Fruit fly (Drosophila melanogaster) whole organism, prepupa: Measurements from ENCODE around the gene CG43407.
A peak's percentile ranks its signal among the peaks of the same experiment; 100 is the strongest.

Experiments used
- CG10631 ChIP-seq: fragments of 200-800 bp; sonication (Bioruptor generic); optimal IDR thresholded peaks from 2 replicates; lab custom pipeline; 2016; ENCODE audit warnings: missing biosample characterization, missing genetic modification characterization
- CG11294 ChIP-seq: fragments of 200-800 bp; sonication (Bioruptor generic); IDR thresholded peaks from 2 replicates; pipeline ENCODE4 v1.3.6; 2022; ENCODE audit warnings: missing biosample characterization, missing genetic modification characterization
- CG11902 ChIP-seq: fragments of 200-800 bp; sonication (Bioruptor generic); optimal IDR thresholded peaks from 3 replicates; lab custom pipeline; 2016; ENCODE audit warnings: missing biosample characterization, missing genetic modification characterization
- CG15336 ChIP-seq: fragments of 200-800 bp; sonication (Bioruptor generic); IDR thresholded peaks from 2 replicates; pipeline ENCODE4 v1.3.6; 2022; ENCODE audit warnings: missing biosample characterization, missing genetic modification characterization
- CG1621 ChIP-seq: fragments of 200-800 bp; sonication (Bioruptor generic); optimal IDR thresholded peaks from 3 replicates; lab custom pipeline; 2018; ENCODE audit warnings: missing biosample characterization, mild to moderate bottlenecking, missing genetic modification characterization
- CG16779 ChIP-seq: fragments of 200-800 bp; sonication (Bioruptor generic); optimal IDR thresholded peaks from 3 replicates; lab custom pipeline; 2017; ENCODE audit warnings: missing biosample characterization, mild to moderate bottlenecking, missing genetic modification characterization
- CG3032 ChIP-seq: fragments of 200-800 bp; optimal IDR thresholded peaks from 2 replicates; lab custom pipeline; 2019; ENCODE audit warnings: missing biosample characterization, mild to moderate bottlenecking, missing genetic modification characterization, moderate library complexity
- CG3919 ChIP-seq: fragments of 200-800 bp; sonication (Bioruptor generic); optimal IDR thresholded peaks from 3 replicates; lab custom pipeline; 2016; ENCODE audit warnings: missing biosample characterization, missing genetic modification characterization
- CG4318 ChIP-seq: fragments of 200-800 bp; sonication (Bioruptor generic); optimal IDR thresholded peaks from 3 replicates; lab custom pipeline; 2017; ENCODE audit warnings: missing biosample characterization, mild to moderate bottlenecking, missing genetic modification characterization
- CG6163 ChIP-seq: fragments of 200-800 bp; sonication (Bioruptor generic); IDR thresholded peaks from 3 replicates; pipeline ENCODE4 v1.3.6; 2022; ENCODE audit warnings: missing biosample characterization, missing genetic modification characterization
- CG6276 ChIP-seq: fragments of 200-800 bp; sonication (Bioruptor generic); optimal IDR thresholded peaks from 2 replicates; lab custom pipeline; 2017; ENCODE audit warnings: missing biosample characterization, mild to moderate bottlenecking, missing genetic modification characterization
- CG6792 ChIP-seq: fragments of 200-800 bp; sonication (Bioruptor generic); optimal IDR thresholded peaks from 3 replicates; lab custom pipeline; 2016; ENCODE audit warnings: missing biosample characterization, missing genetic modification characterization
- CG6808 ChIP-seq: fragments of 200-800 bp; sonication (Bioruptor generic); optimal IDR thresholded peaks from 3 replicates; lab custom pipeline; 2017; ENCODE audit warnings: missing biosample characterization, missing genetic modification characterization, mild to moderate bottlenecking, moderate library complexity, missing genetic modification reagents
- CG6854 ChIP-seq: fragments of 200-800 bp; sonication (Bioruptor generic); optimal IDR thresholded peaks from 2 replicates; lab custom pipeline; 2017; ENCODE audit warnings: missing biosample characterization, mild to moderate bottlenecking, missing genetic modification characterization
- CG8119 ChIP-seq: fragments of 200-800 bp; sonication (Bioruptor generic); IDR thresholded peaks from 3 replicates; pipeline ENCODE4 v1.3.6; 2022; ENCODE audit warnings: missing biosample characterization, missing genetic modification characterization
- CG8319 ChIP-seq: fragments of 200-800 bp; sonication (Bioruptor generic); optimal IDR thresholded peaks from 3 replicates; lab custom pipeline; 2016; ENCODE audit warnings: missing biosample characterization, missing genetic modification characterization
- CG8632 ChIP-seq: fragments of 200-800 bp; sonication (Bioruptor generic); optimal IDR thresholded peaks from 3 replicates; lab custom pipeline; 2016; ENCODE audit warnings: missing biosample characterization, missing genetic modification characterization
- CG9139 ChIP-seq: fragments of 200-800 bp; sonication (Bioruptor generic); optimal IDR thresholded peaks from 3 replicates; lab custom pipeline; 2017; ENCODE audit warnings: missing biosample characterization, mild to moderate bottlenecking, missing genetic modification characterization
- Eip75B ChIP-seq: fragments of 200-800 bp; sonication (Bioruptor generic); optimal IDR thresholded peaks from 3 replicates; lab custom pipeline; 2016; ENCODE audit warnings: missing biosample characterization, missing genetic modification characterization
- Eip78C ChIP-seq: fragments of 200-800 bp; sonication (Bioruptor generic); peaks from one replicate; lab custom pipeline; 2016; ENCODE audit warnings: missing biosample characterization, missing genetic modification characterization
- Ets96B ChIP-seq: fragments of 200-800 bp; optimal IDR thresholded peaks from 2 replicates; lab custom pipeline; 2019; ENCODE audit warnings: missing biosample characterization, mild to moderate bottlenecking, missing genetic modification characterization, moderate library complexity
- Gug ChIP-seq: fragments of 200-800 bp; sonication (Bioruptor generic); IDR thresholded peaks from 2 replicates; pipeline ENCODE4 v1.3.6; 2022; ENCODE audit warnings: missing biosample characterization, missing genetic modification characterization
- Hr38 ChIP-seq: sonication (Bioruptor generic); optimal IDR thresholded peaks from 2 replicates; lab custom pipeline; 2016; ENCODE audit warnings: missing biosample characterization, missing genetic modification characterization
- Hr39 ChIP-seq: fragments of 200-800 bp; sonication (Bioruptor generic); optimal IDR thresholded peaks from 2 replicates; lab custom pipeline; 2016; ENCODE audit warnings: missing biosample characterization, missing genetic modification characterization
- Lpt ChIP-seq: fragments of 200-800 bp; sonication (Bioruptor generic); optimal IDR thresholded peaks from 3 replicates; lab custom pipeline; 2016; ENCODE audit warnings: missing biosample characterization, missing genetic modification characterization
- Met ChIP-seq: fragments of 200-800 bp; sonication (Bioruptor generic); optimal IDR thresholded peaks from 3 replicates; lab custom pipeline; 2016; ENCODE audit warnings: missing biosample characterization, missing genetic modification characterization
- OdsH ChIP-seq: fragments of 200-800 bp; sonication (Bioruptor generic); optimal IDR thresholded peaks from 3 replicates; lab custom pipeline; 2016; ENCODE audit warnings: missing biosample characterization, missing genetic modification characterization
- Smox ChIP-seq: fragments of 200-800 bp; sonication (Bioruptor generic); optimal IDR thresholded peaks from 3 replicates; lab custom pipeline; 2016; ENCODE audit warnings: missing biosample characterization, missing genetic modification characterization
- Sox102F ChIP-seq: fragments of 200-800 bp; sonication (Bioruptor generic); optimal IDR thresholded peaks from 2 replicates; lab custom pipeline; 2016; ENCODE audit warnings: missing biosample characterization, mild to moderate bottlenecking, missing genetic modification characterization
- Sox14 ChIP-seq: fragments of 200-800 bp; sonication (Bioruptor generic); optimal IDR thresholded peaks from 3 replicates; lab custom pipeline; 2016; ENCODE audit warnings: missing biosample characterization, missing genetic modification characterization
- Sox15 ChIP-seq: fragments of 200-800 bp; sonication (Bioruptor generic); optimal IDR thresholded peaks from 3 replicates; lab custom pipeline; 2016; ENCODE audit warnings: missing biosample characterization, missing genetic modification characterization
- acj6 ChIP-seq: fragments of 200-800 bp; sonication (Bioruptor generic); optimal IDR thresholded peaks from 3 replicates; lab custom pipeline; 2016; ENCODE audit warnings: missing biosample characterization, missing genetic modification characterization
- cyc ChIP-seq: fragments of 200-800 bp; sonication (Bioruptor generic); optimal IDR thresholded peaks from 3 replicates; lab custom pipeline; 2016; ENCODE audit warnings: missing biosample characterization, missing genetic modification characterization
- dac ChIP-seq: fragments of 200-800 bp; sonication (Bioruptor generic); optimal IDR thresholded peaks from 2 replicates; lab custom pipeline; 2017; ENCODE audit warnings: missing biosample characterization, mild to moderate bottlenecking, missing genetic modification characterization
- dsx ChIP-seq: fragments of 200-800 bp; optimal IDR thresholded peaks from 3 replicates; lab custom pipeline; 2019; ENCODE audit warnings: missing biosample characterization, mild to moderate bottlenecking, missing genetic modification characterization, moderate library complexity; ENCODE audit not compliant: poor library complexity, severe bottlenecking
- esn ChIP-seq: fragments of 200-800 bp; sonication (Bioruptor generic); optimal IDR thresholded peaks from 2 replicates; lab custom pipeline; 2016; ENCODE audit warnings: missing biosample characterization, mild to moderate bottlenecking, missing genetic modification characterization, moderate library complexity
- fd59A ChIP-seq: fragments of 200-800 bp; sonication (Bioruptor generic); optimal IDR thresholded peaks from 2 replicates; lab custom pipeline; 2017; ENCODE audit warnings: missing biosample characterization, mild to moderate bottlenecking, missing genetic modification characterization, missing genetic modification reagents
- fd85E ChIP-seq: fragments of 200-800 bp; sonication (Bioruptor generic); optimal IDR thresholded peaks from 3 replicates; lab custom pipeline; 2016; ENCODE audit warnings: missing biosample characterization, missing genetic modification characterization
- fkh ChIP-seq: fragments of 200-800 bp; sonication (Bioruptor generic); optimal IDR thresholded peaks from 3 replicates; lab custom pipeline; 2017; ENCODE audit warnings: missing biosample characterization, mild to moderate bottlenecking, missing genetic modification characterization, moderate library complexity
- lz ChIP-seq: fragments of 200-800 bp; sonication (Bioruptor generic); optimal IDR thresholded peaks from 3 replicates; lab custom pipeline; 2016; ENCODE audit warnings: missing biosample characterization, missing genetic modification characterization
- net ChIP-seq: fragments of 200-800 bp; sonication (Bioruptor generic); optimal IDR thresholded peaks from 3 replicates; lab custom pipeline; 2016; ENCODE audit warnings: missing biosample characterization, missing genetic modification characterization
- spab ChIP-seq: fragments of 200-800 bp; sonication (Bioruptor generic); optimal IDR thresholded peaks from 2 replicates; lab custom pipeline; 2017; ENCODE audit warnings: missing biosample characterization, mild to moderate bottlenecking, missing genetic modification characterization, missing genetic modification reagents
- ss ChIP-seq, 2 experiments: fragments of 200-800 bp; sonication (Bioruptor generic); optimal IDR thresholded peaks; 2 replicates in 1 of 2; 3 replicates in 1 of 2; lab custom pipeline; 2017 to 2018; ENCODE audit warnings: mild to moderate bottlenecking in 2 of 2, missing biosample characterization in 2 of 2, missing genetic modification characterization in 2 of 2, moderate library complexity in 1 of 2
- svp ChIP-seq: fragments of 200-800 bp; sonication (Bioruptor generic); peaks from one replicate; lab custom pipeline; 2016; ENCODE audit warnings: missing biosample characterization, missing genetic modification characterization
- topi ChIP-seq: fragments of 200-800 bp; sonication (Bioruptor generic); optimal IDR thresholded peaks from 3 replicates; lab custom pipeline; 2016; ENCODE audit warnings: missing biosample characterization, missing genetic modification characterization
- vri ChIP-seq: fragments of 200-800 bp; sonication (Bioruptor generic); optimal IDR thresholded peaks from 3 replicates; lab custom pipeline; 2016; ENCODE audit warnings: missing biosample characterization, mild to moderate bottlenecking, missing genetic modification characterization

Gene CG43407

DNA sequence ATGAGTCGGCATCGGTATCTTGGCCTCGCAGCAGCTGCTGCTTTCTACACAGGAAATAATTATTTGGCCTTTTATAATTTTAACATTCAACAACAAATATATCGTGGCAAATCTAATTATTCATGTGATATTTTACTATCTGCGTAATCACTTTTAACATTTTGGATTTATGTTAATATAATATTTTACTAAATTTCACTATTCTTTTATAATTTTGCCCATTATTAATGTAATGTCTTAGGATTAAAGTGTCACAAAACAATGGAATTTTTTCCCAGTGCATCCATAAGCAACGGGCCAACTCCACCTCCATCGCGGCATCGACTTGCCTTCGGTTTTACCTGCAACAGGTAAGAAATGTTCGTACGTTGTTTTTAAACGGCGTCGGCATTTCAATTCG, 10.7 kb downstream of the CG43407 start (continued):
- TF ChIP-seq fd59A (GFP tag; lab: Kevin White, UChicago), result peak; percentile 91
- peak; percentile 89 for TF ChIP-seq CG8319 (GFP tag; lab: Kevin White, UChicago)
- peak; percentile 78 for TF ChIP-seq Hr39 (GFP tag; lab: Kevin White, UChicago)
- TF ChIP-seq Met, result peak; percentile 91
- peak; percentile 67 for TF ChIP-seq fd85E (GFP tag; lab: Kevin White, UChicago)
- peak; percentile 87 for TF ChIP-seq CG6163 (GFP tag; lab: Robert Waterston, UW)
- peak; percentile 88 for TF ChIP-seq Gug (GFP tag; lab: Robert Waterston, UW)
- peak; percentile 84 for TF ChIP-seq CG1621 (tag; lab: Kevin White, UChicago)
- TF ChIP-seq CG4318 (GFP tag; lab: Kevin White, UChicago), result peak; percentile 94
- peak; percentile 96 for TF ChIP-seq CG8119 (GFP tag; lab: Robert Waterston, UW)
- TF ChIP-seq CG6792 (GFP tag; lab: Kevin White, UChicago), result peak; percentile 93
- peak; percentile 95 for TF ChIP-seq CG8632 (GFP tag; lab: Kevin White, UChicago)
- peak; percentile 88 for TF ChIP-seq dac (GFP tag; lab: Kevin White, UChicago)
- TF ChIP-seq net (GFP tag; lab: Kevin White, UChicago), result peak; percentile 89
- TF ChIP-seq Ets96B, result peak; percentile 97
- peak; percentile 87 for TF ChIP-seq CG11902 (GFP tag; lab: Kevin White, UChicago)
- TF ChIP-seq Smox (GFP tag; lab: Kevin White, UChicago), result peak; percentile 89
- TF ChIP-seq fkh (GFP tag; lab: Kevin White, UChicago), result peak; percentile 14
- TF ChIP-seq esn, result peak; percentile 95
- peak; percentile 94 for TF ChIP-seq svp (GFP tag; lab: Kevin White, UChicago)
- peak; percentile 98 for TF ChIP-seq CG3032 (tag; lab: Kevin White, UChicago)
- peak; percentile 93 for TF ChIP-seq CG9139 (GFP tag; lab: Kevin White, UChicago)
- peak; percentile 96 for TF ChIP-seq CG10631
- peak; percentile 86 for TF ChIP-seq Sox14 (GFP tag; lab: Kevin White, UChicago)
- peak; percentile 95 for TF ChIP-seq CG3919 (GFP tag; lab: Kevin White, UChicago)
- TF ChIP-seq dsx (GFP tag; lab: Kevin White, UChicago), result peak; percentile 95
- peak; percentile 72 for TF ChIP-seq vri (GFP tag; lab: Kevin White, UChicago)
- TF ChIP-seq CG16779, result peak; percentile 91
- peak; percentile 99 for TF ChIP-seq Eip78C
- peak; percentile 95 for TF ChIP-seq spab (GFP tag; lab: Kevin White, UChicago)
- peak; percentile 94 to 95 for TF ChIP-seq ss (GFP tag; optimal IDR thresholded peaks at IDR 0.05; lab: Kevin White, UChicago)
- peak; percentile 90 for TF ChIP-seq Eip75B (GFP tag; lab: Kevin White, UChicago)
- no peak for TF ChIP-seq Hr38 (GFP tag; lab: Kevin White, UChicago)
- peak; percentile 94 for TF ChIP-seq CG6276 (GFP tag; lab: Kevin White, UChicago)
- TF ChIP-seq cyc (GFP tag; lab: Kevin White, UChicago), result peak; percentile 86
- peak; percentile 90 for TF ChIP-seq topi (GFP tag; lab: Kevin White, UChicago)
- TF ChIP-seq CG15336 (GFP tag; lab: Robert Waterston, UW), result peak; percentile 93
- TF ChIP-seq CG6808 (GFP tag; lab: Kevin White, UChicago), result peak; percentile 95

DNA sequence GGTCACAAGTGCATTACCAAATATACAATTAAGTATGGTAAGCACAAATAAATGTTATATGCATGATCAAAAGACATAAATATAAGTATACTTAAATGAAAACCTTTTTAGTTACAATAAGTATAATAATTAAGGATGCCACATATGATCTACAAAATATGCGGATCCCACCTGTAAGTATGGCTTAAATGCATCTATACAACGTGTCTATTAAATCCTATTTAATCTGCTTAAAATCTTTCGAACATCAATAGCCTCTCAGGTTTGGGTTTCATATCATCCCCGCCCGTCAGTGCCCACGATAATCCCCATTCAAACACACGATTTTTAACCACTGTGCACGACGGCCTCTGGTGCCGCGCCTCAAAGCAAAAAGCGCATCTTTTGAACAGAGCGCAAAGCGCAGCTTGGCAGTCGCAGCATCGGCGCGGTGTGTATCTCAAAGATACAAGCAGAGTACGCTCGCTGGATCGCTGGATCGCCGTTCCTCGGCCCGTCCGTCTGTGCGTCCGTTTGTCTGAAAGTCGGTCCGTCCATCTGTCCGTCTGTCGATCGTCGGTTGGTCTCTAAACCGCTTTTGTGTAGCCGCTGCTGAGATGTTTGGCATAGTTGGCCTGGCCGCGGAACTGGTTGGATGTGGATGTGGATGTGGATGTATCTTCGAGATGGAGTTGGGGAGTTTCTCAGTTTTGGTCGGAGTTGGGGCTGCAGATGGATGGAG, 11.4 kb downstream of the CG43407 start:
- TF ChIP-seq Sox14 (GFP tag; lab: Kevin White, UChicago) (peak; percentile 90), fkh (GFP tag; lab: Kevin White, UChicago) (no peak), CG8632 (GFP tag; lab: Kevin White, UChicago) (peak; percentile 90), Lpt (GFP tag; lab: Kevin White, UChicago) (peak; percentile 58), dac (GFP tag; lab: Kevin White, UChicago) (peak; percentile 72), svp (GFP tag; lab: Kevin White, UChicago) (peak; percentile 95), acj6 (GFP tag; lab: Kevin White, UChicago) (peak; percentile 90), CG6854 (peak; percentile 9), fd59A (GFP tag; lab: Kevin White, UChicago) (peak; percentile 90), CG16779 (peak; percentile 72), Sox102F (peak; percentile 83), esn (peak; percentile 93), CG11294 (no peak), Met (peak; percentile 91), Hr39 (GFP tag; lab: Kevin White, UChicago) (peak; percentile 78), CG4318 (GFP tag; lab: Kevin White, UChicago) (peak; percentile 89), CG9139 (GFP tag; lab: Kevin White, UChicago) (peak; percentile 71), Sox15 (GFP tag; lab: Kevin White, UChicago) (peak; percentile 91), CG6276 (GFP tag; lab: Kevin White, UChicago) (peak; percentile 83), fd85E (GFP tag; lab: Kevin White, UChicago) (peak; percentile 64), CG6163 (GFP tag; lab: Robert Waterston, UW) (no peak), dsx (GFP tag; lab: Kevin White, UChicago) (peak; percentile 75), CG6792 (GFP tag; lab: Kevin White, UChicago) (peak; percentile 90), lz (GFP tag; lab: Kevin White, UChicago) (peak; percentile 87), vri (GFP tag; lab: Kevin White, UChicago) (peak; percentile 67), OdsH (peak; percentile 90)
